4 fruit fly cellular contexts compared by ENCODE assay signal in genomic region chr3L:876656-877055, dm6.
TF ChIP-seq lines count a peak whose summit lies in the region.

No protein-coding gene starts in this region.

- no peak for TF ChIP-seq CTCF in whole organism, embryonic (GFP tag; optimal IDR thresholded peaks at IDR 0.05; lab: Kevin White, UChicago)

TF ChIP-seq in whole organism, adult, 20 proteins besides CTCF, POLR2A, EP300 and RAD21:
- TF ChIP-seq CG7101 (tag; optimal IDR thresholded peaks at IDR 0.05; lab: Kevin White, UChicago) (no peak), CG1620 (GFP tag; optimal IDR thresholded peaks at IDR 0.05; lab: Kevin White, UChicago) (no peak), CG14711 (tag; optimal IDR thresholded peaks at IDR 0.05; lab: Kevin White, UChicago) (no peak), cic (GFP tag; optimal IDR thresholded peaks at IDR 0.05; lab: Kevin White, UChicago) (peak; percentile 87), CG5204 (GFP tag; optimal IDR thresholded peaks at IDR 0.05; lab: Kevin White, UChicago) (no peak), CG12768 (GFP tag; optimal IDR thresholded peaks at IDR 0.05; lab: Kevin White, UChicago) (peak; percentile 48), Hr96 (GFP tag; optimal IDR thresholded peaks at IDR 0.05; lab: Kevin White, UChicago) (no peak), kay (GFP tag; lab: Kevin White, UChicago; ENCODE audit: borderline replicate concordance) (peak; percentile 27), CG11617 (GFP tag; optimal IDR thresholded peaks at IDR 0.05; lab: Kevin White, UChicago) (no peak), CG33017 (tag; optimal IDR thresholded peaks at IDR 0.05; lab: Kevin White, UChicago) (no peak), cnc (optimal IDR thresholded peaks at IDR 0.05; lab: Kevin White, UChicago) (no peak), bab1 (GFP tag; optimal IDR thresholded peaks at IDR 0.05; lab: Kevin White, UChicago) (no peak), Clk (GFP tag; optimal IDR thresholded peaks at IDR 0.05; lab: Kevin White, UChicago) (no peak), Crg-1 (GFP tag; optimal IDR thresholded peaks at IDR 0.05; lab: Kevin White, UChicago) (no peak), Mnt (GFP tag; optimal IDR thresholded peaks at IDR 0.05; lab: Kevin White, UChicago) (no peak)

TF ChIP-seq in whole organism, embryonic, 481 proteins besides CTCF, POLR2A, EP300 and RAD21 (continues in another document):
- TF ChIP-seq gcm2 (GFP tag; optimal IDR thresholded peaks at IDR 0.05; lab: Kevin White, UChicago) (no peak), Sry-β (GFP tag; optimal IDR thresholded peaks at IDR 0.05; lab: Kevin White, UChicago) (no peak), Ets65A (GFP tag; lab: Kevin White, UChicago) (no peak), D (optimal IDR thresholded peaks at IDR 0.05; lab: Kevin White, UChicago) (no peak), D (GFP tag; optimal IDR thresholded peaks at IDR 0.05; lab: Kevin White, UChicago) (no peak), mirr (GFP tag; optimal IDR thresholded peaks at IDR 0.05; lab: Kevin White, UChicago) (peak; percentile 83), CG16779 (GFP tag; IDR thresholded peaks at IDR 0.05; lab: Robert Waterston, UW) (0 out of 2 replicates have a peak, but pooled peaks have one; percentile 15), exex (tag; optimal IDR thresholded peaks at IDR 0.05; lab: Kevin White, UChicago) (peak; percentile 93), CG2875 (GFP tag; optimal IDR thresholded peaks at IDR 0.05; lab: Kevin White, UChicago) (no peak), CG17912 (GFP tag; optimal IDR thresholded peaks at IDR 0.05; lab: Kevin White, UChicago) (peak; percentile 14), grn (GFP tag; optimal IDR thresholded peaks at IDR 0.05; lab: Kevin White, UChicago) (peak; percentile 13), Dp (GFP tag; optimal IDR thresholded peaks at IDR 0.05; lab: Kevin White, UChicago) (no peak), sc (optimal IDR thresholded peaks at IDR 0.05; lab: Kevin White, UChicago) (no peak), sc (GFP tag; optimal IDR thresholded peaks at IDR 0.05; lab: Kevin White, UChicago) (no peak), CG18599 (GFP tag; optimal IDR thresholded peaks at IDR 0.05; lab: Kevin White, UChicago) (peak; percentile 25), unc-4 (GFP tag; IDR thresholded peaks at IDR 0.05; lab: Robert Waterston, UW; ENCODE audit: partially characterized antibody) (no peak), sug (tag; optimal IDR thresholded peaks at IDR 0.05; lab: Kevin White, UChicago) (peak; percentile 84), bbx (GFP tag; IDR thresholded peaks at IDR 0.05; lab: Robert Waterston, UW; ENCODE audit: partially characterized antibody) (no peak), Hey (tag; optimal IDR thresholded peaks at IDR 0.05; lab: Kevin White, UChicago) (peak; percentile 4), Dfd (GFP tag; optimal IDR thresholded peaks at IDR 0.05; lab: Kevin White, UChicago) (no peak), Elba2 (GFP tag; optimal IDR thresholded peaks at IDR 0.05; lab: Kevin White, UChicago) (no peak), NC2α (GFP tag; optimal IDR thresholded peaks at IDR 0.05; lab: Kevin White, UChicago) (no peak), CG15696 (tag; optimal IDR thresholded peaks at IDR 0.05; lab: Kevin White, UChicago) (no peak), CG10543 (GFP tag; optimal IDR thresholded peaks at IDR 0.05; lab: Kevin White, UChicago) (peak; percentile 16), CG1647 (GFP tag; optimal IDR thresholded peaks at IDR 0.05; lab: Kevin White, UChicago) (no peak), Tbp (GFP tag; optimal IDR thresholded peaks at IDR 0.05; lab: Kevin White, UChicago) (no peak), CG43689 (GFP tag; IDR thresholded peaks at IDR 0.05; lab: Robert Waterston, UW) (no peak)

TF ChIP-seq in whole organism, prepupa, 60 proteins besides CTCF, POLR2A, EP300 and RAD21:
- TF ChIP-seq CG11902 (GFP tag; optimal IDR thresholded peaks at IDR 0.05; lab: Kevin White, UChicago) (no peak), CG8119 (GFP tag; IDR thresholded peaks at IDR 0.05; lab: Robert Waterston, UW) (0 out of 3 replicates have a peak, but pooled peaks have one; percentile 16), Met (GFP tag; optimal IDR thresholded peaks at IDR 0.05; lab: Kevin White, UChicago) (no peak), achi (GFP tag; optimal IDR thresholded peaks at IDR 0.05; lab: Kevin White, UChicago) (no peak), CG3919 (GFP tag; optimal IDR thresholded peaks at IDR 0.05; lab: Kevin White, UChicago) (no peak), esn (GFP tag; optimal IDR thresholded peaks at IDR 0.05; lab: Kevin White, UChicago) (no peak), Eip78C (GFP tag; lab: Kevin White, UChicago) (peak; percentile 31), Ets21C (GFP tag; optimal IDR thresholded peaks at IDR 0.05; lab: Kevin White, UChicago) (no peak), fd85E (GFP tag; optimal IDR thresholded peaks at IDR 0.05; lab: Kevin White, UChicago) (no peak), pdm3 (GFP tag; optimal IDR thresholded peaks at IDR 0.05; lab: Kevin White, UChicago) (no peak), CG6792 (GFP tag; optimal IDR thresholded peaks at IDR 0.05; lab: Kevin White, UChicago) (no peak), topi (GFP tag; optimal IDR thresholded peaks at IDR 0.05; lab: Kevin White, UChicago) (no peak), Sox14 (GFP tag; optimal IDR thresholded peaks at IDR 0.05; lab: Kevin White, UChicago) (no peak), CG9139 (GFP tag; optimal IDR thresholded peaks at IDR 0.05; lab: Kevin White, UChicago) (no peak), ss (GFP tag; optimal IDR thresholded peaks at IDR 0.05; lab: Kevin White, UChicago) (peak in 1 of 2 experiments; percentile 24), CG31627 (GFP tag; optimal IDR thresholded peaks at IDR 0.05; lab: Kevin White, UChicago) (no peak), Blimp-1 (GFP tag; optimal IDR thresholded peaks at IDR 0.05; lab: Kevin White, UChicago) (no peak)
TF ChIP-seq in whole organism, prepupa: peak in this region for 3.

TF ChIP-seq in whole organism, wandering third instar larva, 38 proteins besides CTCF, POLR2A, EP300 and RAD21:
- TF ChIP-seq lola (GFP tag; optimal IDR thresholded peaks at IDR 0.05; lab: Kevin White, UChicago): no peak
- no peak for TF ChIP-seq tai (GFP tag; optimal IDR thresholded peaks at IDR 0.05; lab: Kevin White, UChicago)
- TF ChIP-seq sage (GFP tag; optimal IDR thresholded peaks at IDR 0.05; lab: Kevin White, UChicago): no peak
- TF ChIP-seq Rel (GFP tag; optimal IDR thresholded peaks at IDR 0.05; lab: Kevin White, UChicago): no peak
- TF ChIP-seq Rel (tag; optimal IDR thresholded peaks at IDR 0.05; lab: Kevin White, UChicago): peak; percentile 17
- no peak for TF ChIP-seq brk (GFP tag; optimal IDR thresholded peaks at IDR 0.05; lab: Kevin White, UChicago)
- no peak for TF ChIP-seq HLH106 (tag; optimal IDR thresholded peaks at IDR 0.05; lab: Kevin White, UChicago)
